5 fruit fly cellular contexts compared by ENCODE assay signal in genomic region chr3L:5580490-5581116, dm6.
TF ChIP-seq lines count a peak whose summit lies in the region.

No protein-coding gene starts in this region.

- TF ChIP-seq CTCF in whole organism, embryonic (GFP tag; optimal IDR thresholded peaks at IDR 0.05; lab: Kevin White, UChicago) = no peak

TF ChIP-seq in whole organism, adult, 20 proteins besides CTCF, POLR2A, EP300 and RAD21:
- TF ChIP-seq Clk (GFP tag; optimal IDR thresholded peaks at IDR 0.05; lab: Kevin White, UChicago) = no peak
- TF ChIP-seq kay (GFP tag; lab: Kevin White, UChicago; ENCODE audit: borderline replicate concordance) = peak; percentile 22

TF ChIP-seq in whole organism, embryonic, 481 proteins besides CTCF, POLR2A, EP300 and RAD21 (continues in another document):
- no peak for TF ChIP-seq tx (GFP tag; optimal IDR thresholded peaks at IDR 0.05; lab: Kevin White, UChicago)
- TF ChIP-seq grau (tag; optimal IDR thresholded peaks at IDR 0.05; lab: Kevin White, UChicago) = peak; percentile 62
- no peak for TF ChIP-seq NK7.1 (GFP tag; optimal IDR thresholded peaks at IDR 0.05; lab: Kevin White, UChicago)
- TF ChIP-seq CG6175 (GFP tag; IDR thresholded peaks at IDR 0.05; lab: Robert Waterston, UW) = 0 out of 3 replicates have a peak, but pooled peaks have one; percentile 10
- TF ChIP-seq otp (GFP tag; IDR thresholded peaks at IDR 0.05; lab: Robert Waterston, UW) = peak; percentile 61; the same call in 2 of the 3 replicates
- TF ChIP-seq Dek (tag; optimal IDR thresholded peaks at IDR 0.05; lab: Kevin White, UChicago) = no peak
- TF ChIP-seq CG34422 (GFP tag; IDR thresholded peaks at IDR 0.05; lab: Robert Waterston, UW) = 0 out of 3 replicates have a peak, but pooled peaks have one; percentile 9
- 0 out of 2 replicates have a peak, but pooled peaks have one; percentile 12 for TF ChIP-seq slbo (GFP tag; IDR thresholded peaks at IDR 0.05; lab: Robert Waterston, UW)
- TF ChIP-seq inv (GFP tag; IDR thresholded peaks at IDR 0.05; lab: Robert Waterston, UW; ENCODE audit: partially characterized antibody) = no peak
- TF ChIP-seq CG2120 (GFP tag; optimal IDR thresholded peaks at IDR 0.05; lab: Kevin White, UChicago) = no peak
- no peak for TF ChIP-seq dpn (GFP tag; optimal IDR thresholded peaks at IDR 0.05; lab: Kevin White, UChicago)
- TF ChIP-seq tin (GFP tag; optimal IDR thresholded peaks at IDR 0.05; lab: Kevin White, UChicago) = no peak
- TF ChIP-seq stc (GFP tag; IDR thresholded peaks at IDR 0.05; lab: Robert Waterston, UW) = no peak
- TF ChIP-seq ci (GFP tag; IDR thresholded peaks at IDR 0.05; lab: Robert Waterston, UW) = 0 out of 3 replicates have a peak, but pooled peaks have one; percentile 23
- TF ChIP-seq CG7987 (GFP tag; optimal IDR thresholded peaks at IDR 0.05; lab: Kevin White, UChicago) = peak; percentile 2
- peak; percentile 51 for TF ChIP-seq cwo (GFP tag; optimal IDR thresholded peaks at IDR 0.05; lab: Kevin White, UChicago)
- no peak for TF ChIP-seq D (optimal IDR thresholded peaks at IDR 0.05; lab: Kevin White, UChicago)
- TF ChIP-seq D (GFP tag; optimal IDR thresholded peaks at IDR 0.05; lab: Kevin White, UChicago) = no peak
- no peak for TF ChIP-seq usp (GFP tag; optimal IDR thresholded peaks at IDR 0.05; lab: Kevin White, UChicago)
- TF ChIP-seq sob (GFP tag; IDR thresholded peaks at IDR 0.05; lab: Robert Waterston, UW) = 0 out of 2 replicates have a peak, but pooled peaks have one; percentile 23

TF ChIP-seq in whole organism, prepupa, 60 proteins besides CTCF, POLR2A, EP300 and RAD21:
- peak; percentile 15 for TF ChIP-seq fkh (GFP tag; optimal IDR thresholded peaks at IDR 0.05; lab: Kevin White, UChicago)
- no peak for TF ChIP-seq eg (GFP tag; IDR thresholded peaks at IDR 0.05; lab: Robert Waterston, UW)

TF ChIP-seq in whole organism, pupa, 21 proteins besides CTCF, POLR2A, EP300 and RAD21:
- TF ChIP-seq gl (tag; optimal IDR thresholded peaks at IDR 0.05; lab: Kevin White, UChicago) (no peak), CG4496 (GFP tag; IDR thresholded peaks at IDR 0.05; lab: Robert Waterston, UW) (0 out of 3 replicates have a peak, but pooled peaks have one; percentile 21)
TF ChIP-seq in whole organism, pupa: peak in this region for 1.

TF ChIP-seq in whole organism, wandering third instar larva, 38 proteins besides CTCF, POLR2A, EP300 and RAD21:
- TF ChIP-seq OdsH (GFP tag; optimal IDR thresholded peaks at IDR 0.05; lab: Kevin White, UChicago) (no peak), Rel (GFP tag; optimal IDR thresholded peaks at IDR 0.05; lab: Kevin White, UChicago) (no peak), Rel (tag; optimal IDR thresholded peaks at IDR 0.05; lab: Kevin White, UChicago) (peak; percentile 82), usp (GFP tag; optimal IDR thresholded peaks at IDR 0.05; lab: Kevin White, UChicago) (no peak)
TF ChIP-seq in whole organism, wandering third instar larva: peak in this region for 1.
